Worm (Caenorhabditis elegans) whole organism, young adult: ENCODE measurements around the gene twk-12.
A peak's percentile ranks its signal among the peaks of the same experiment; 100 is the strongest.

Source experiments
- B0019.2 ChIP-seq: fragments of 200-800 bp; sonication (Bioruptor generic); conservative IDR thresholded peaks from 2 replicates; pipeline ENCODE4 v1.3.6; 2022; ENCODE audit warnings: missing genetic modification reagents, missing genetic modification characterization, missing compliant biosample characterization
- B0261.1 ChIP-seq: sonication (generic microtip); optimal IDR thresholded peaks from 2 replicates; lab custom pipeline; 2016; ENCODE audit warnings: mild to moderate bottlenecking, missing genetic modification characterization, moderate library complexity, missing compliant biosample characterization
- B0336.3 ChIP-seq: fragments of 200-800 bp; sonication (Bioruptor generic); IDR thresholded peaks from 2 replicates; pipeline ENCODE4 v1.3.6; 2022; ENCODE audit warnings: missing genetic modification characterization, missing compliant biosample characterization
- C17E4.6 ChIP-seq: fragments of 200-800 bp; sonication (Bioruptor generic); IDR thresholded peaks from 2 replicates; pipeline ENCODE4 v1.3.6; 2022; ENCODE audit warnings: missing genetic modification reagents, missing genetic modification characterization, missing compliant biosample characterization
- D2030.7 ChIP-seq: fragments of 200-800 bp; sonication (Bioruptor generic); IDR thresholded peaks from 2 replicates; pipeline ENCODE4 v1.3.6; 2022; ENCODE audit warnings: missing genetic modification reagents, missing genetic modification characterization, missing compliant biosample characterization
- F22D6.2 ChIP-seq: sonication (generic microtip); optimal IDR thresholded peaks from 2 replicates; lab custom pipeline; 2016; ENCODE audit warnings: mild to moderate bottlenecking, missing genetic modification characterization, missing compliant biosample characterization
- F49E8.2 ChIP-seq: sonication (generic microtip); optimal IDR thresholded peaks from 3 replicates; lab custom pipeline; 2017; ENCODE audit warnings: missing genetic modification characterization, mild to moderate bottlenecking, missing compliant biosample characterization, antibody characterized with exemption, moderate library complexity; ENCODE audit not compliant: insufficient read depth
- F57C9.4 ChIP-seq: sonication (generic microtip); optimal IDR thresholded peaks from 2 replicates; lab custom pipeline; 2017; ENCODE audit warnings: mild to moderate bottlenecking, missing genetic modification characterization, missing compliant biosample characterization
- T07F8.4 ChIP-seq: sonication (generic microtip); optimal IDR thresholded peaks from 2 replicates; lab custom pipeline; 2016; ENCODE audit warnings: mild to moderate bottlenecking, missing genetic modification characterization, moderate library complexity, missing compliant biosample characterization
- Y53G8AR.9 ChIP-seq: fragments of 200-800 bp; sonication (Bioruptor generic); conservative IDR thresholded peaks from 2 replicates; pipeline ENCODE4 v1.3.6; 2022; ENCODE audit warnings: missing genetic modification reagents, missing genetic modification characterization, missing compliant biosample characterization
- Y95B8A.8 ChIP-seq: fragments of 200-800 bp; sonication (Bioruptor generic); IDR thresholded peaks from 2 replicates; pipeline ENCODE4 v1.3.6; 2022; ENCODE audit warnings: missing genetic modification reagents, missing genetic modification characterization, missing compliant biosample characterization
- akir-1 ChIP-seq: fragments of 200-800 bp; sonication (Bioruptor generic); optimal IDR thresholded peaks from 2 replicates; lab custom pipeline; 2018; ENCODE audit warnings: mild to moderate bottlenecking, missing genetic modification characterization, moderate library complexity, missing compliant biosample characterization
- aptf-3 ChIP-seq: fragments of 200-800 bp; sonication (Bioruptor generic); IDR thresholded peaks from 2 replicates; pipeline ENCODE4 v1.3.6; 2022; ENCODE audit warnings: missing genetic modification characterization, missing compliant biosample characterization
- athp-1 ChIP-seq: sonication (generic microtip); optimal IDR thresholded peaks from 2 replicates; lab custom pipeline; 2017; ENCODE audit warnings: mild to moderate bottlenecking, missing genetic modification characterization, missing compliant biosample characterization
- attf-5 ChIP-seq: fragments of 200-800 bp; sonication (Bioruptor generic); optimal IDR thresholded peaks from 2 replicates; lab custom pipeline; 2018; ENCODE audit warnings: mild to moderate bottlenecking, missing genetic modification characterization, missing compliant biosample characterization
- ccch-3 ChIP-seq: fragments of 200-800 bp; sonication (Bioruptor generic); optimal IDR thresholded peaks from 2 replicates; lab custom pipeline; 2018; ENCODE audit warnings: mild to moderate bottlenecking, missing genetic modification characterization, missing compliant biosample characterization
- cebp-1 ChIP-seq, 2 experiments: fragments of 200-800 bp in 1 of 2; sonication (Bioruptor generic) in 1 of 2; sonication (generic microtip) in 1 of 2; IDR thresholded peaks in 1 of 2; optimal IDR thresholded peaks in 1 of 2; 2 replicates each; pipeline versions ENCODE4 v1.3.6 to Lab custom; 2017 to 2022; ENCODE audit warnings: missing compliant biosample characterization in 2 of 2, missing genetic modification characterization in 2 of 2, mild to moderate bottlenecking in 1 of 2, missing genetic modification reagents in 1 of 2, moderate library complexity in 1 of 2
- cebp-2 ChIP-seq: fragments of 200-800 bp; sonication (Bioruptor generic); IDR thresholded peaks from 2 replicates; pipeline ENCODE4 v1.3.6; 2022; ENCODE audit warnings: missing genetic modification characterization, missing compliant biosample characterization
- ceh-100 ChIP-seq: fragments of 200-800 bp; sonication (Bioruptor generic); IDR thresholded peaks from 2 replicates; pipeline ENCODE4 v1.3.6; 2022; ENCODE audit warnings: missing genetic modification reagents, missing genetic modification characterization, missing compliant biosample characterization
- ceh-58 ChIP-seq: fragments of 200-800 bp; sonication (Bioruptor generic); IDR thresholded peaks from 2 replicates; pipeline ENCODE4 v1.3.6; 2022; ENCODE audit warnings: missing genetic modification characterization, missing compliant biosample characterization
- dox-1 ChIP-seq: fragments of 200-800 bp; sonication (Bioruptor generic); IDR thresholded peaks from 2 replicates; pipeline ENCODE4 v1.3.6; 2022; ENCODE audit warnings: missing genetic modification reagents, missing genetic modification characterization, missing compliant biosample characterization
- efl-1 ChIP-seq: fragments of 150-350 bp; optimal IDR thresholded peaks from 2 replicates; lab custom pipeline; 2014; ENCODE audit warnings: missing biosample characterization, missing genetic modification reagents, missing genetic modification characterization
- him-1 ChIP-seq: sonication (generic microtip); optimal IDR thresholded peaks from 2 replicates; lab custom pipeline; 2016; ENCODE audit warnings: missing genotype, missing genetic modification reagents, missing genetic modification characterization, missing compliant biosample characterization
- hmg-1.2 ChIP-seq: fragments of 200-800 bp; sonication (Bioruptor generic); IDR thresholded peaks from 2 replicates; pipeline ENCODE4 v1.3.6; 2022; ENCODE audit warnings: missing genetic modification reagents, missing genetic modification characterization, missing compliant biosample characterization
- hrde-1 ChIP-seq: sonication (generic microtip); optimal IDR thresholded peaks from 2 replicates; lab custom pipeline; 2016; ENCODE audit warnings: missing genetic modification characterization, mild to moderate bottlenecking, missing compliant biosample characterization, moderate library complexity, missing genotype, missing genetic modification reagents, borderline replicate concordance
- hsf-1 ChIP-seq: fragments of 200-800 bp; sonication (Bioruptor generic); IDR thresholded peaks from 2 replicates; pipeline ENCODE4 v1.3.6; 2022; ENCODE audit warnings: missing genetic modification reagents, missing genetic modification characterization, missing compliant biosample characterization
- lag-1 ChIP-seq: fragments of 200-800 bp; sonication (Bioruptor generic); IDR thresholded peaks from 2 replicates; pipeline ENCODE4 v1.3.6; 2022; ENCODE audit warnings: missing genetic modification reagents, missing genetic modification characterization, missing compliant biosample characterization
- let-526 ChIP-seq: fragments of 200-800 bp; sonication (Bioruptor generic); IDR thresholded peaks from 2 replicates; pipeline ENCODE4 v1.3.6; 2022; ENCODE audit warnings: missing genetic modification reagents, missing genetic modification characterization, missing compliant biosample characterization
- lin-26 ChIP-seq: fragments of 200-800 bp; sonication (Bioruptor generic); IDR thresholded peaks from 2 replicates; pipeline ENCODE4 v1.3.6; 2022; ENCODE audit warnings: missing genetic modification reagents, missing genetic modification characterization, missing compliant biosample characterization
- lin-54 ChIP-seq: fragments of 200-800 bp; sonication (Bioruptor generic); optimal IDR thresholded peaks from 2 replicates; lab custom pipeline; 2018; ENCODE audit warnings: mild to moderate bottlenecking, missing genetic modification characterization, missing compliant biosample characterization
- lsl-1 ChIP-seq: fragments of 200-800 bp; sonication (Bioruptor generic); optimal IDR thresholded peaks from 2 replicates; lab custom pipeline; 2018; ENCODE audit warnings: mild to moderate bottlenecking, missing genetic modification characterization, moderate library complexity, missing compliant biosample characterization
- madf-6 ChIP-seq: fragments of 200-800 bp; sonication (Bioruptor generic); IDR thresholded peaks from 2 replicates; pipeline ENCODE4 v1.3.6; 2022; ENCODE audit warnings: missing genetic modification reagents, missing genetic modification characterization, missing compliant biosample characterization
- mel-28 ChIP-seq: sonication (generic microtip); optimal IDR thresholded peaks from 2 replicates; lab custom pipeline; 2016; ENCODE audit warnings: borderline replicate concordance, mild to moderate bottlenecking, missing genetic modification characterization, missing compliant biosample characterization
- mes-4 ChIP-seq: sonication (generic microtip); optimal IDR thresholded peaks from 2 replicates; lab custom pipeline; 2016; ENCODE audit warnings: missing genotype, missing genetic modification characterization, missing compliant biosample characterization
- mxl-1 ChIP-seq: sonication (generic microtip); optimal IDR thresholded peaks from 2 replicates; lab custom pipeline; 2016; ENCODE audit warnings: missing genetic modification characterization, missing compliant biosample characterization
- nfyb-1 ChIP-seq: fragments of 200-800 bp; sonication (Bioruptor generic); IDR thresholded peaks from 2 replicates; pipeline ENCODE4 v1.3.6; 2022; ENCODE audit warnings: missing genetic modification reagents, missing genetic modification characterization, missing compliant biosample characterization
- rcor-1 ChIP-seq: fragments of 200-800 bp; sonication (Bioruptor generic); IDR thresholded peaks from 2 replicates; pipeline ENCODE4 v1.3.6; 2022; ENCODE audit warnings: missing genetic modification reagents, missing genetic modification characterization, missing compliant biosample characterization
- repo-1 ChIP-seq: sonication (generic microtip); optimal IDR thresholded peaks from 2 replicates; lab custom pipeline; 2017; ENCODE audit warnings: mild to moderate bottlenecking, missing genetic modification characterization, missing compliant biosample characterization
- rpc-1 ChIP-seq, 2 experiments: fragments of 150-350 bp in 1 of 2; sonication (generic microtip) in 1 of 2; optimal IDR thresholded peaks; 2 replicates each; lab custom pipeline; 2014 to 2018; ENCODE audit warnings: missing biosample characterization in 1 of 2, missing genetic modification characterization in 1 of 2, missing genetic modification reagents in 1 of 2, missing genotype in 1 of 2
- sea-2 ChIP-seq: fragments of 200-800 bp; sonication (Bioruptor generic); IDR thresholded peaks from 2 replicates; pipeline ENCODE4 v1.3.6; 2022; ENCODE audit warnings: missing genetic modification characterization, missing compliant biosample characterization
- tbx-9 ChIP-seq: sonication (generic microtip); optimal IDR thresholded peaks from 2 replicates; lab custom pipeline; 2016; ENCODE audit warnings: borderline replicate concordance, missing genetic modification characterization, inconsistent platforms, missing compliant biosample characterization
- xnd-1 ChIP-seq: sonication (generic microtip); optimal IDR thresholded peaks from 2 replicates; lab custom pipeline; 2016; ENCODE audit warnings: missing genotype, missing genetic modification reagents, missing genetic modification characterization, missing compliant biosample characterization
- zfh-2 ChIP-seq: fragments of 200-800 bp; sonication (Bioruptor generic); conservative IDR thresholded peaks from 2 replicates; pipeline ENCODE4 v1.3.6; 2022; ENCODE audit warnings: missing genetic modification reagents, missing genetic modification characterization, missing compliant biosample characterization
- ztf-25 ChIP-seq: fragments of 200-800 bp; sonication (Bioruptor generic); IDR thresholded peaks from 2 replicates; pipeline ENCODE4 v1.3.6; 2022; ENCODE audit warnings: missing genetic modification reagents, missing genetic modification characterization, missing compliant biosample characterization

Gene twk-12

DNA sequence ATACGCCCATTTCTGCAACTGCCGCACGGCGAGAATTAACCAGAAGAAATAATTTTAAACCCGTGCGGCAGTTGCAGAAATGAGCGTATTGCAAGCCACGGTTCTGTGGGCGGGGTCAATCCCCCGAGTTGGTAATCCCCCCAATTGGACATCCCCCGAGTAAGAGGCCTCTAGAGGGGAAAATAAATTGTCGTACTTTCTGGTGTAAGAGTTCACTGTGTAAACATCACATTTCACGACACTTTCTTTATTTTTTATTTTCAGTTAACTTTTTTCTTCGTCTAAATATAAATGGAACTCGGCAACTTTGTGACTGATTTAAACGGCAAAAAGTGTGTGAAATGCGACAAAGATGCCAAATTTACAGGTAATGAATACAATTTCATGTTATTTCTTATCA lies 9.4 kb upstream of the twk-12 start, which contains the start of gene tut-2:
Gene tut-2, plus strand, starts transcription at position 277 of the 400 bp plus-strand sequence.
- TF ChIP-seq cebp-2 (0 out of 2 replicates have a peak, but pooled peaks have one; percentile 14), zfh-2 (GFP tag; lab: Robert Waterston, UW) (no peak)
- TF ChIP-seq, all 124 proteins: peak for 1

DNA sequence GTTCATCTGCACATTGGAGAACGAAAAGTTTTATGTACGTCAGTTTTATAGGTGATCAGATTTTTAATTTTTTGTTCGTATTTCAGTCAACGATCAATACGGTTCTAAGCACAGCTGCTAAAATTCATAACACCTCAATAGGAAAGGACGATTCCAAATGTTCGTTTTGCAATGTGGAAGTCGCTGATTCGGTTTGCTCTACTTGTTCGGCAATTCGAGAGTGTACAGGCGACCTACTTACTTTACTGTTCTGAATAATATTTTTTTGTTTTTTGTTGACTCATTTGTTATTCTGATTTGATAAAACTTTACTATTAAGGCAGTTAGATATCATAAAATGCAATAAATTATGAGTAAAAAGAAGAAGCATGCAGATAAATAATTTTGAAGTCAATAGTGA lies 8.0 kb upstream of the twk-12 start:
- TF ChIP-seq ztf-25 (GFP tag; lab: Robert Waterston, UW) (no peak), him-1 (peak; percentile 5), mxl-1 (tag; lab: Kevin White, UChicago) (peak; percentile 10), B0336.3 (GFP tag; lab: Robert Waterston, UW) (peak; percentile 29; the same call in 1 of the 2 replicates), sea-2 (GFP tag; lab: Robert Waterston, UW) (no peak), C17E4.6 (GFP tag; lab: Robert Waterston, UW) (0 out of 2 replicates have a peak, but pooled peaks have one; percentile 43), akir-1 (GFP tag; lab: Kevin White, UChicago) (no peak), Y95B8A.8 (GFP tag; lab: Robert Waterston, UW) (no peak), aptf-3 (GFP tag; lab: Robert Waterston, UW) (no peak), D2030.7 (GFP tag; lab: Robert Waterston, UW) (0 out of 2 replicates have a peak, but pooled peaks have one; percentile 12), rcor-1 (GFP tag; lab: Robert Waterston, UW) (no peak), lin-54 (GFP tag; lab: Kevin White, UChicago) (peak; percentile 16), hsf-1 (GFP tag; lab: Robert Waterston, UW) (0 out of 2 replicates have a peak, but pooled peaks have one; percentile 43), nfyb-1 (GFP tag; lab: Robert Waterston, UW) (no peak), attf-5 (GFP tag; lab: Kevin White, UChicago) (no peak), F22D6.2 (tag; lab: Kevin White, UChicago) (no peak), efl-1 (GFP tag; lab: Kevin White, UChicago) (no peak), tbx-9 (tag; lab: Kevin White, UChicago) (no peak), mel-28 (no peak), dox-1 (no peak), repo-1 (no peak), athp-1 (tag; lab: Kevin White, UChicago) (no peak), lin-26 (GFP tag; lab: Robert Waterston, UW) (peak; percentile 27; the same call in 1 of the 2 replicates), rpc-1 (optimal IDR thresholded peaks at IDR 0.05; lab: Kevin White, UChicago) (no peak), rpc-1 (tag; optimal IDR thresholded peaks at IDR 0.05; lab: Kevin White, UChicago) (no peak), madf-6 (GFP tag; lab: Robert Waterston, UW) (peak; percentile 58), B0019.2 (no peak), hrde-1 (tag; lab: Kevin White, UChicago) (peak; percentile 59), Y53G8AR.9 (GFP tag; lab: Robert Waterston, UW) (no peak; the same call in 1 of the 2 replicates), let-526 (GFP tag; lab: Robert Waterston, UW) (no peak), cebp-1 (GFP tag; IDR thresholded peaks at IDR 0.05; lab: Robert Waterston, UW) (no peak), cebp-1 (tag; optimal IDR thresholded peaks at IDR 0.05; lab: Kevin White, UChicago) (no peak)

- TF ChIP-seq mes-4 (tag; lab: Kevin White, UChicago) (no peak), F57C9.4 (tag; lab: Kevin White, UChicago) (no peak), T07F8.4 (no peak), rpc-1 (optimal IDR thresholded peaks at IDR 0.05; lab: Kevin White, UChicago) (no peak), rpc-1 (tag; optimal IDR thresholded peaks at IDR 0.05; lab: Kevin White, UChicago) (no peak), ceh-58 (GFP tag; lab: Robert Waterston, UW) (no peak), lag-1 (no peak), xnd-1 (tag; lab: Kevin White, UChicago) (peak; percentile 66), F49E8.2 (no peak), lin-26 (GFP tag; lab: Robert Waterston, UW) (no peak), nfyb-1 (GFP tag; lab: Robert Waterston, UW) (0 out of 2 replicates have a peak, but pooled peaks have one; percentile 29), ccch-3 (GFP tag; lab: Kevin White, UChicago) (no peak), B0336.3 (GFP tag; lab: Robert Waterston, UW) (no peak), lsl-1 (GFP tag; lab: Kevin White, UChicago) (peak; percentile 51), hmg-1.2 (no peak), B0261.1 (tag; lab: Kevin White, UChicago) (no peak), ceh-100 (GFP tag; lab: Robert Waterston, UW) (no peak), C17E4.6 (GFP tag; lab: Robert Waterston, UW) (no peak)
Measured at ce11 chrV:10661417-10661945, 5.9 kb upstream of the twk-12 start, which contains the start of gene sqv-4. sqv-4 (minus strand) TSS chrV:10661467.
